Fruit fly (Drosophila melanogaster): ENCODE data around the gene Obp18a.

Obp18a gene

dm6 chrX:19159942-19160341 is 24.3 kb upstream of the Obp18a start (continued):
- TF ChIP-seq dmrt99B (tag; optimal IDR thresholded peaks at IDR 0.05) (peak; percentile 49), az2 (GFP tag; optimal IDR thresholded peaks at IDR 0.05) (peak; percentile 14), gem (tag; optimal IDR thresholded peaks at IDR 0.05) (peak; percentile 69), CG8388 (GFP tag; optimal IDR thresholded peaks at IDR 0.05) (peak; percentile 35), Ets65A (GFP tag) (no peak), CG10267 (tag; optimal IDR thresholded peaks at IDR 0.05) (peak; percentile 29), CG18262 (tag; optimal IDR thresholded peaks at IDR 0.05) (peak; percentile 51), gsb-n (tag; optimal IDR thresholded peaks at IDR 0.05) (peak; percentile 20), NC2β (GFP tag; optimal IDR thresholded peaks at IDR 0.05) (no peak), phol (tag; optimal IDR thresholded peaks at IDR 0.05) (peak; percentile 43), CG4404 (GFP tag; IDR thresholded peaks at IDR 0.05) (no peak), CG8924 (tag; optimal IDR thresholded peaks at IDR 0.05) (peak; percentile 32), fd96Cb (tag; optimal IDR thresholded peaks at IDR 0.05) (peak; percentile 6), CG31224 (GFP tag; IDR thresholded peaks at IDR 0.05) (no peak), CG2889 (GFP tag; IDR thresholded peaks at IDR 0.05) (no peak), unpg (GFP tag; optimal IDR thresholded peaks at IDR 0.05) (peak; percentile 52), cato (GFP tag; optimal IDR thresholded peaks at IDR 0.05; ENCODE audit: borderline replicate concordance) (no peak), hbn (GFP tag; IDR thresholded peaks at IDR 0.05; ENCODE audit: partially characterized antibody) (no peak), CG7839 (tag; optimal IDR thresholded peaks at IDR 0.05) (peak; percentile 50), CG9932 (GFP tag; IDR thresholded peaks at IDR 0.05) (no peak), nom (GFP tag; optimal IDR thresholded peaks at IDR 0.05) (no peak), CG8281 (tag; optimal IDR thresholded peaks at IDR 0.05) (no peak), CG6175 (GFP tag; IDR thresholded peaks at IDR 0.05) (no peak), twi (tag; optimal IDR thresholded peaks at IDR 0.05) (peak; percentile 22), sens-2 (GFP tag; IDR thresholded peaks at IDR 0.05) (no peak), dmrt11E (tag; optimal IDR thresholded peaks at IDR 0.05) (peak; percentile 62), chm (GFP tag; IDR thresholded peaks at IDR 0.05) (no peak), CG15601 (tag; optimal IDR thresholded peaks at IDR 0.05) (peak; percentile 21), Meics (GFP tag; optimal IDR thresholded peaks at IDR 0.05) (no peak), CG14710 (tag; optimal IDR thresholded peaks at IDR 0.05) (peak; percentile 22), CG2202 (tag; optimal IDR thresholded peaks at IDR 0.05) (no peak), C15 (GFP tag; IDR thresholded peaks at IDR 0.05) (no peak), otp (GFP tag; IDR thresholded peaks at IDR 0.05) (no peak), insv (GFP tag; optimal IDR thresholded peaks at IDR 0.05) (no peak), CG15073 (GFP tag; optimal IDR thresholded peaks at IDR 0.05) (no peak), Med (GFP tag) (no peak), CG31441 (GFP tag; IDR thresholded peaks at IDR 0.05) (0 out of 2 replicates have a peak, but pooled peaks have one; percentile 12), Hr3 (GFP tag; optimal IDR thresholded peaks at IDR 0.05) (peak; percentile 23), Blimp-1 (GFP tag; optimal IDR thresholded peaks at IDR 0.05) (peak; percentile 42), sens (GFP tag) (peak; percentile 69), CG10979 (tag; optimal IDR thresholded peaks at IDR 0.05) (peak; percentile 59), CTCF (GFP tag; optimal IDR thresholded peaks at IDR 0.05) (no peak), kay (GFP tag; optimal IDR thresholded peaks at IDR 0.05) (no peak), CG17328 (GFP tag; IDR thresholded peaks at IDR 0.05) (peak; percentile 21; the same call in 1 of the 2 replicates), H2.0 (GFP tag; IDR thresholded peaks at IDR 0.05) (0 out of 2 replicates have a peak, but pooled peaks have one; percentile 24), Drgx (GFP tag; IDR thresholded peaks at IDR 0.05) (no peak), CG9727 (GFP tag; optimal IDR thresholded peaks at IDR 0.05) (peak; percentile 6), nerfin-2 (GFP tag; IDR thresholded peaks at IDR 0.05; ENCODE audit: partially characterized antibody) (no peak), CG2875 (GFP tag; optimal IDR thresholded peaks at IDR 0.05) (peak; percentile 15), CG17829 (tag; optimal IDR thresholded peaks at IDR 0.05) (peak; percentile 1), grau (tag; optimal IDR thresholded peaks at IDR 0.05) (peak; percentile 33), slp2 (GFP tag; optimal IDR thresholded peaks at IDR 0.05) (no peak)
